Fruit fly (Drosophila melanogaster) whole organism, embryonic: ENCODE data around the gene CG9933.

Experiments
- Atf-2 ChIP-seq: fragments of 200-800 bp; sonication (Bioruptor generic); optimal IDR thresholded peaks from 2 replicates; lab custom pipeline; 2016; ENCODE audit warnings: missing biosample characterization, missing genetic modification characterization
- CG11247 ChIP-seq: fragments of 200-800 bp; sonication (Bioruptor generic); IDR thresholded peaks from 2 replicates; pipeline ENCODE4 v1.3.6; 2022; ENCODE audit warnings: missing biosample characterization, missing genetic modification characterization
- CG11456 ChIP-seq: fragments of 200-800 bp; sonication (Bioruptor generic); IDR thresholded peaks from 3 replicates; pipeline ENCODE4 v1.3.6; 2022; ENCODE audit warnings: missing biosample characterization, missing genetic modification characterization
- CG12299 ChIP-seq: fragments of 200-800 bp; sonication (Bioruptor generic); optimal IDR thresholded peaks from 2 replicates; lab custom pipeline; 2018; ENCODE audit warnings: missing biosample characterization, mild to moderate bottlenecking, missing genetic modification characterization
- CG12942 ChIP-seq: fragments of 200-800 bp; sonication (Bioruptor generic); optimal IDR thresholded peaks from 3 replicates; lab custom pipeline; 2016; ENCODE audit warnings: missing biosample characterization, missing genetic modification characterization
- CG17802 ChIP-seq: fragments of 200-800 bp; sonication (Bioruptor generic); optimal IDR thresholded peaks from 2 replicates; lab custom pipeline; 2018; ENCODE audit warnings: missing biosample characterization, mild to moderate bottlenecking, missing genetic modification characterization, moderate library complexity
- CG18476 ChIP-seq: fragments of 200-800 bp; sonication (Bioruptor generic); optimal IDR thresholded peaks from 2 replicates; lab custom pipeline; 2016; ENCODE audit warnings: missing biosample characterization, mild to moderate bottlenecking, missing genetic modification characterization
- CG18619 ChIP-seq: fragments of 200-800 bp; sonication (Bioruptor generic); optimal IDR thresholded peaks from 3 replicates; lab custom pipeline; 2017; ENCODE audit warnings: missing biosample characterization, mild to moderate bottlenecking, missing genetic modification characterization
- CG31441 ChIP-seq: fragments of 200-800 bp; sonication (Bioruptor generic); IDR thresholded peaks from 2 replicates; pipeline ENCODE4 v1.3.6; 2022; ENCODE audit warnings: missing biosample characterization, missing genetic modification characterization
- CG34376 ChIP-seq: fragments of 200-800 bp; sonication (Bioruptor generic); optimal IDR thresholded peaks from 2 replicates; lab custom pipeline; 2018; ENCODE audit warnings: missing biosample characterization, mild to moderate bottlenecking, missing genetic modification characterization
- CG3838 ChIP-seq: fragments of 200-800 bp; sonication (Bioruptor generic); optimal IDR thresholded peaks from 3 replicates; lab custom pipeline; 2016; ENCODE audit warnings: missing biosample characterization, missing genetic modification characterization
- CG7745 ChIP-seq: fragments of 200-800 bp; sonication (Bioruptor generic); optimal IDR thresholded peaks from 2 replicates; lab custom pipeline; 2018; ENCODE audit warnings: missing biosample characterization, mild to moderate bottlenecking, missing genetic modification characterization, moderate library complexity
- CG8478 ChIP-seq: fragments of >200 bp; optimal IDR thresholded peaks from 2 replicates; lab custom pipeline; 2018
- CG9215 ChIP-seq: fragments of 200-800 bp; sonication (Bioruptor generic); IDR thresholded peaks from 2 replicates; pipeline ENCODE4 v1.3.6; 2022; ENCODE audit warnings: missing biosample characterization, missing genetic modification characterization
- CG9727 ChIP-seq: fragments of 200-800 bp; sonication (Bioruptor generic); optimal IDR thresholded peaks from 3 replicates; lab custom pipeline; 2017; ENCODE audit warnings: missing biosample characterization, mild to moderate bottlenecking, missing genetic modification characterization
- CG9797 ChIP-seq: fragments of 200-800 bp; sonication (Bioruptor generic); optimal IDR thresholded peaks from 3 replicates; lab custom pipeline; 2018; ENCODE audit warnings: missing biosample characterization, mild to moderate bottlenecking, missing genetic modification characterization
- CG9876 ChIP-seq: fragments of 200-800 bp; sonication (Bioruptor generic); optimal IDR thresholded peaks from 2 replicates; lab custom pipeline; 2016; ENCODE audit warnings: missing biosample characterization, missing genetic modification characterization
- D19A ChIP-seq: fragments of 200-800 bp; optimal IDR thresholded peaks from 3 replicates; lab custom pipeline; 2019; ENCODE audit warnings: missing biosample characterization, mild to moderate bottlenecking, missing genetic modification characterization, moderate library complexity
- Deaf1 ChIP-seq: fragments of 200-800 bp; optimal IDR thresholded peaks from 3 replicates; lab custom pipeline; 2019; ENCODE audit warnings: missing biosample characterization, mild to moderate bottlenecking, missing genetic modification characterization, moderate library complexity
- Dp ChIP-seq: fragments of 200-800 bp; sonication (Bioruptor generic); optimal IDR thresholded peaks from 2 replicates; lab custom pipeline; 2018; ENCODE audit warnings: missing biosample characterization, mild to moderate bottlenecking, missing genetic modification characterization, moderate library complexity
- H2.0 ChIP-seq: fragments of 200-800 bp; sonication (Bioruptor generic); IDR thresholded peaks from 2 replicates; pipeline ENCODE4 v1.3.6; 2022; ENCODE audit warnings: missing biosample characterization, missing genetic modification characterization
- HLH3B ChIP-seq: fragments of 200-800 bp; sonication (Bioruptor generic); IDR thresholded peaks from 2 replicates; pipeline ENCODE4 v1.3.6; 2022; ENCODE audit warnings: missing biosample characterization, missing genetic modification characterization
- HLH54F ChIP-seq: fragments of 200-800 bp; sonication (Bioruptor generic); optimal IDR thresholded peaks from 3 replicates; lab custom pipeline; 2016; ENCODE audit warnings: missing biosample characterization, missing genetic modification characterization
- Hand ChIP-seq: fragments of 200-800 bp; sonication (Bioruptor generic); optimal IDR thresholded peaks from 2 replicates; lab custom pipeline; 2017; ENCODE audit warnings: mild to moderate bottlenecking, missing biosample characterization, missing genetic modification reagents, missing genetic modification characterization
- HmgD ChIP-seq: fragments of 200-800 bp; sonication (Bioruptor generic); optimal IDR thresholded peaks from 3 replicates; lab custom pipeline; 2016; ENCODE audit warnings: missing biosample characterization, missing genetic modification characterization
- Lhr ChIP-seq: fragments of 200-800 bp; sonication (Bioruptor generic); optimal IDR thresholded peaks from 3 replicates; lab custom pipeline; 2017; ENCODE audit warnings: mild to moderate bottlenecking, missing biosample characterization, missing genetic modification reagents, missing genetic modification characterization
- Mrtf ChIP-seq: fragments of 200-800 bp; sonication (Bioruptor generic); IDR thresholded peaks from 3 replicates; pipeline ENCODE4 v1.3.6; 2022; ENCODE audit warnings: missing biosample characterization, missing genetic modification characterization
- Sry-δ ChIP-seq: fragments of 200-800 bp; sonication (Bioruptor generic); optimal IDR thresholded peaks from 2 replicates; lab custom pipeline; 2016; ENCODE audit warnings: missing biosample characterization, missing genetic modification characterization
- chinmo ChIP-seq: fragments of 200-800 bp; sonication (Bioruptor generic); IDR thresholded peaks from 4 replicates; pipeline ENCODE4 v1.3.6; 2022; ENCODE audit warnings: missing biosample characterization, missing genetic modification characterization; ENCODE audit not compliant: partially characterized antibody
- crp ChIP-seq, 2 experiments: fragments of 200-800 bp; sonication (Bioruptor generic); optimal IDR thresholded peaks; 2 replicates in 1 of 2; 3 replicates in 1 of 2; lab custom pipeline; 2017; ENCODE audit warnings: missing biosample characterization in 2 of 2, missing genetic modification characterization in 2 of 2, mild to moderate bottlenecking in 1 of 2, moderate library complexity in 1 of 2
- dmrt99B ChIP-seq: fragments of 200-800 bp; sonication (Bioruptor generic); optimal IDR thresholded peaks from 2 replicates; lab custom pipeline; 2018; ENCODE audit warnings: missing biosample characterization, mild to moderate bottlenecking, missing genetic modification characterization, moderate library complexity
- dpn ChIP-seq, 2 experiments: fragments of 200-800 bp; sonication (Bioruptor generic); optimal IDR thresholded peaks; 3 replicates each; lab custom pipeline; 2016; ENCODE audit warnings: missing biosample characterization in 2 of 2, missing genetic modification characterization in 2 of 2
- ftz-f1 ChIP-seq: fragments of 200-800 bp; sonication (Bioruptor generic); optimal IDR thresholded peaks from 2 replicates; lab custom pipeline; 2016; ENCODE audit warnings: missing biosample characterization, missing genetic modification characterization
- grn ChIP-seq: fragments of 200-800 bp; sonication (Bioruptor generic); optimal IDR thresholded peaks from 3 replicates; lab custom pipeline; 2017; ENCODE audit warnings: missing biosample characterization, missing genetic modification characterization
- jing ChIP-seq: fragments of 200-800 bp; sonication (Bioruptor generic); optimal IDR thresholded peaks from 2 replicates; lab custom pipeline; 2018; ENCODE audit warnings: missing biosample characterization, mild to moderate bottlenecking, missing genetic modification characterization
- kni ChIP-seq: fragments of 200-800 bp; sonication (Bioruptor generic); optimal IDR thresholded peaks from 3 replicates; lab custom pipeline; 2017; ENCODE audit warnings: mild to moderate bottlenecking, missing biosample characterization, missing genetic modification reagents, missing genetic modification characterization
- salm ChIP-seq: fragments of 200-800 bp; sonication (Bioruptor generic); optimal IDR thresholded peaks from 2 replicates; lab custom pipeline; 2018; ENCODE audit warnings: missing biosample characterization, mild to moderate bottlenecking, missing genetic modification characterization
- sd ChIP-seq: fragments of 200-800 bp; sonication (Bioruptor generic); optimal IDR thresholded peaks from 3 replicates; lab custom pipeline; 2018; ENCODE audit warnings: missing biosample characterization, mild to moderate bottlenecking, missing genetic modification characterization, moderate library complexity
- slbo ChIP-seq: fragments of 200-800 bp; sonication (Bioruptor generic); IDR thresholded peaks from 2 replicates; pipeline ENCODE4 v1.3.6; 2022; ENCODE audit warnings: missing biosample characterization, missing genetic modification characterization
- slp2 ChIP-seq: fragments of 200-800 bp; sonication (Bioruptor generic); optimal IDR thresholded peaks from 2 replicates; lab custom pipeline; 2016; ENCODE audit warnings: missing biosample characterization, missing genetic modification characterization
- ssp ChIP-seq: fragments of 200-800 bp; sonication (Bioruptor generic); IDR thresholded peaks from 2 replicates; pipeline ENCODE4 v1.3.6; 2022; ENCODE audit warnings: missing biosample characterization, missing genetic modification characterization
- stc ChIP-seq: fragments of 200-800 bp; sonication (Bioruptor generic); IDR thresholded peaks from 2 replicates; pipeline ENCODE4 v1.3.6; 2022; ENCODE audit warnings: missing biosample characterization, missing genetic modification characterization
- sug ChIP-seq: fragments of 200-800 bp; optimal IDR thresholded peaks from 2 replicates; lab custom pipeline; 2019; ENCODE audit warnings: missing biosample characterization, mild to moderate bottlenecking, missing genetic modification characterization, moderate library complexity
- tin ChIP-seq: fragments of 200-800 bp; sonication (Bioruptor generic); optimal IDR thresholded peaks from 3 replicates; lab custom pipeline; 2016; ENCODE audit warnings: missing biosample characterization, missing genetic modification characterization

Gene CG9933

dm6 chr2L:13018992-13019484 is 2.1 kb downstream of the CG9933 start, which contains the start of gene Ube4B (continued):
- peak; percentile 35; the same call in 1 of the 2 replicates for TF ChIP-seq H2.0 (GFP tag; lab: Robert Waterston, UW)
- TF ChIP-seq Deaf1 (tag; lab: Kevin White, UChicago) = no peak
- TF ChIP-seq slbo (GFP tag; lab: Robert Waterston, UW) = peak; percentile 87
- no peak for TF ChIP-seq CG17802 (tag; lab: Kevin White, UChicago)
- TF ChIP-seq Dp (GFP tag; lab: Kevin White, UChicago) = peak; percentile 63
- 0 out of 2 replicates have a peak, but pooled peaks have one; percentile 55 for TF ChIP-seq stc (GFP tag; lab: Robert Waterston, UW)
- TF ChIP-seq tin = peak; percentile 71
- TF ChIP-seq slp2 (GFP tag; lab: Kevin White, UChicago) = peak; percentile 17
- TF ChIP-seq sug (tag; lab: Kevin White, UChicago) = peak; percentile 74
- no peak for TF ChIP-seq kni
- TF ChIP-seq CG11247 = peak; percentile 74
- TF ChIP-seq CG7745 (tag; lab: Kevin White, UChicago) = no peak
- TF ChIP-seq CG11456 (GFP tag; lab: Robert Waterston, UW) = peak; percentile 82; the same call in 2 of the 3 replicates
- peak in 1 of 2 experiments; percentile 82 for TF ChIP-seq dpn (GFP tag; optimal IDR thresholded peaks at IDR 0.05; lab: Kevin White, UChicago)
- TF ChIP-seq CG9215 (GFP tag; lab: Robert Waterston, UW) = peak; percentile 61
- no peak for TF ChIP-seq jing (GFP tag; lab: Kevin White, UChicago)
- no peak for TF ChIP-seq CG31441 (GFP tag; lab: Robert Waterston, UW)

dm6 chr2L:13014038-13014790 is 6.9 kb downstream of the CG9933 start:
- TF ChIP-seq CG18476 (GFP tag; lab: Kevin White, UChicago) (no peak), ftz-f1 (peak; percentile 44), CG34376 (GFP tag; lab: Kevin White, UChicago) (peak; percentile 52), HmgD (no peak)

- TF ChIP-seq CG8478 (lab: Kevin White, UChicago) (no peak), D19A (tag; lab: Kevin White, UChicago) (no peak), CG9797 (no peak), crp (GFP tag; optimal IDR thresholded peaks at IDR 0.05; lab: Kevin White, UChicago) (no peak), Hand (GFP tag; lab: Kevin White, UChicago) (no peak), HLH54F (GFP tag; lab: Kevin White, UChicago) (no peak), CG12942 (GFP tag; lab: Kevin White, UChicago) (no peak), dmrt99B (no peak), Sry-δ (GFP tag; lab: Kevin White, UChicago) (no peak), chinmo (GFP tag; lab: Robert Waterston, UW) (no peak)
Measured at dm6 chr2L:13005304-13005703, 15.8 kb downstream of the CG9933 start.

- TF ChIP-seq Lhr (GFP tag; lab: Kevin White, UChicago) = peak; percentile 46
- TF ChIP-seq HLH3B (GFP tag; lab: Robert Waterston, UW) = peak; percentile 73
- peak; percentile 41 for TF ChIP-seq CG12299 (tag; lab: Kevin White, UChicago)
- TF ChIP-seq grn (GFP tag; lab: Kevin White, UChicago) = no peak
- peak; percentile 77 for TF ChIP-seq CG18619 (GFP tag; lab: Kevin White, UChicago)
- TF ChIP-seq CG9876 (GFP tag; lab: Kevin White, UChicago) = peak; percentile 72
- peak; percentile 54 for TF ChIP-seq CG3838 (GFP tag; lab: Kevin White, UChicago)
- no peak for TF ChIP-seq sd (tag; lab: Kevin White, UChicago)
- peak; percentile 80 for TF ChIP-seq CG9727 (GFP tag; lab: Kevin White, UChicago)
- TF ChIP-seq ssp (GFP tag; lab: Robert Waterston, UW) = peak; percentile 99
- TF ChIP-seq Mrtf (GFP tag; lab: Robert Waterston, UW) = peak; percentile 67; the same call in 1 of the 3 replicates
- TF ChIP-seq salm = no peak
- peak; percentile 55 for TF ChIP-seq Atf-2 (GFP tag; lab: Kevin White, UChicago)
Measured at dm6 chr2L:13004059-13004870, 16.8 kb downstream of the CG9933 start, which contains the start of the genes Vha68-1 and mTor. Vha68-1 (minus strand) TSS chr2L:13004107. mTor (plus strand) TSS chr2L:13004480.
